Fruit fly (Drosophila melanogaster): Measurements from ENCODE around the gene Iml1.

Iml1 gene

dm6 chr3L:1579169-1579853 lies 45.5 kb upstream of the Iml1 start (continued):
- no peak for TF ChIP-seq Fer2 (tag; optimal IDR thresholded peaks at IDR 0.05)
- peak; percentile 54 for TF ChIP-seq trh (GFP tag; optimal IDR thresholded peaks at IDR 0.05)
- TF ChIP-seq Pdp1 (GFP tag; optimal IDR thresholded peaks at IDR 0.05), result peak; percentile 43 to 69
- TF ChIP-seq Elba2 (GFP tag; optimal IDR thresholded peaks at IDR 0.05), result no peak
- no peak for TF ChIP-seq vfl (GFP tag; optimal IDR thresholded peaks at IDR 0.05)
- TF ChIP-seq wdn (GFP tag; IDR thresholded peaks at IDR 0.05), result peak; percentile 38; the same call in 1 of the 2 replicates
- TF ChIP-seq pnt (GFP tag; optimal IDR thresholded peaks at IDR 0.05), result peak; percentile 61
- no peak for TF ChIP-seq Doc3 (GFP tag; IDR thresholded peaks at IDR 0.05; ENCODE audit: partially characterized antibody)
- peak; percentile 58 for TF ChIP-seq sug (tag; optimal IDR thresholded peaks at IDR 0.05)
- no peak for TF ChIP-seq CG1832 (GFP tag; optimal IDR thresholded peaks at IDR 0.05)
- peak; percentile 10 for TF ChIP-seq kah (GFP tag; optimal IDR thresholded peaks at IDR 0.05)
- no peak for TF ChIP-seq peb (GFP tag; IDR thresholded peaks at IDR 0.05)
- peak; percentile 72 for TF ChIP-seq CG17829 (tag; optimal IDR thresholded peaks at IDR 0.05)
- peak; percentile 76 for TF ChIP-seq z (GFP tag; IDR thresholded peaks at IDR 0.05)
- peak; percentile 7 for TF ChIP-seq Sry-δ (GFP tag; optimal IDR thresholded peaks at IDR 0.05)
- peak; percentile 69 for TF ChIP-seq pb (GFP tag; optimal IDR thresholded peaks at IDR 0.05)
- TF ChIP-seq Dek (tag; optimal IDR thresholded peaks at IDR 0.05), result peak; percentile 0
- TF ChIP-seq CG9817 (tag; optimal IDR thresholded peaks at IDR 0.05), result peak; percentile 34
- peak; percentile 52 for TF ChIP-seq tin (GFP tag; optimal IDR thresholded peaks at IDR 0.05)
- TF ChIP-seq CG17385 (GFP tag; optimal IDR thresholded peaks at IDR 0.05), result peak; percentile 60
- TF ChIP-seq CG7372 (GFP tag; IDR thresholded peaks at IDR 0.05), result no peak
- peak; percentile 41 for TF ChIP-seq kay (GFP tag; optimal IDR thresholded peaks at IDR 0.05)
- TF ChIP-seq fd102C (GFP tag; optimal IDR thresholded peaks at IDR 0.05), result peak; percentile 92
- no peak for TF ChIP-seq Doc2 (GFP tag; IDR thresholded peaks at IDR 0.05)
- TF ChIP-seq hb (GFP tag; IDR thresholded peaks at IDR 0.05; ENCODE audit: partially characterized antibody), result no peak
- TF ChIP-seq CrebB (tag; optimal IDR thresholded peaks at IDR 0.05), result peak; percentile 80
- TF ChIP-seq phol (tag; optimal IDR thresholded peaks at IDR 0.05), result peak; percentile 52
- TF ChIP-seq CG13624 (GFP tag; optimal IDR thresholded peaks at IDR 0.05), result no peak
- no peak for TF ChIP-seq B-H1 (GFP tag; IDR thresholded peaks at IDR 0.05)
- no peak for TF ChIP-seq sc (optimal IDR thresholded peaks at IDR 0.05)
- TF ChIP-seq sc (GFP tag; optimal IDR thresholded peaks at IDR 0.05), result peak; percentile 77
- TF ChIP-seq Rx (GFP tag; IDR thresholded peaks at IDR 0.05), result no peak; the same call in 1 of the 2 replicates
- peak; percentile 90 for TF ChIP-seq MTF-1 (GFP tag; optimal IDR thresholded peaks at IDR 0.05; ENCODE audit: borderline replicate concordance)
- no peak for TF ChIP-seq CG11085 (GFP tag; IDR thresholded peaks at IDR 0.05)
- TF ChIP-seq D (optimal IDR thresholded peaks at IDR 0.05), result no peak
- TF ChIP-seq D (GFP tag; optimal IDR thresholded peaks at IDR 0.05), result peak; percentile 84
- peak; percentile 37 for TF ChIP-seq ranshi (GFP tag; IDR thresholded peaks at IDR 0.05)
- TF ChIP-seq Optix (GFP tag; IDR thresholded peaks at IDR 0.05), result peak; percentile 73; the same call in 1 of the 3 replicates
- TF ChIP-seq CG17912 (GFP tag; optimal IDR thresholded peaks at IDR 0.05), result peak; percentile 64
- TF ChIP-seq cad (GFP tag; optimal IDR thresholded peaks at IDR 0.05), result no peak
- TF ChIP-seq CG2199 (GFP tag; IDR thresholded peaks at IDR 0.05), result no peak
- peak; percentile 71 for TF ChIP-seq CG10979 (tag; optimal IDR thresholded peaks at IDR 0.05)
- no peak for TF ChIP-seq CG9932 (GFP tag; IDR thresholded peaks at IDR 0.05)
- peak; percentile 58 for TF ChIP-seq Bdp1 (GFP tag; optimal IDR thresholded peaks at IDR 0.05)
- peak; percentile 36 for TF ChIP-seq CG15514 (GFP tag; optimal IDR thresholded peaks at IDR 0.05)
- no peak for TF ChIP-seq CG13287 (GFP tag; IDR thresholded peaks at IDR 0.05; ENCODE audit: partially characterized antibody)
- peak; percentile 95 for TF ChIP-seq HLHmδ (GFP tag; optimal IDR thresholded peaks at IDR 0.05)
- TF ChIP-seq cg (GFP tag; optimal IDR thresholded peaks at IDR 0.05), result peak; percentile 73
- TF ChIP-seq zfh2 (GFP tag; optimal IDR thresholded peaks at IDR 0.05), result no peak
- peak; percentile 70 for TF ChIP-seq lab (GFP tag; optimal IDR thresholded peaks at IDR 0.05)

Measured in whole organism, embryonic.